Worm (Caenorhabditis elegans): ENCODE data around the gene Y17G7B.20.

Gene Y17G7B.20

DNA sequence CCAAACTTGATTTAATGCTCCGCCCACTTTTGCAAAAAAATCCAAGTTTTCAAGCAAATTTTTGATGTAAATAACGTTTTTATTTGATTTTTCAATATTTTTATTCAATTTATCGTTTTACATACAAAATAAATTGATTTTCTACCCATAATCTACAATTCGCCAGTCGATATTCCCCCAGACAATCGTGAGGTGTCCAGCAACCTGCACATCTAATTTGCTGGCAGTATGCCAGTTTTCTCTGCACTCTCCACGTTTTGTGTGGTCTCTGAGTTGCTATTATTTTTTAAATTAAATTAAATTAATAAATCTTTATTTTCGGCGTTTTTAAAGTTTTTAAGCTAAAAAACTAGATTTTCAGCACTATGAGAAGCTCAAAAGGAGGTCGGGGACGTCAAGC lies 466 bp upstream of the Y17G7B.20 start (continued):
- TF ChIP-seq alr-1 (tag; optimal IDR thresholded peaks at IDR 0.05): no peak
- peak; percentile 97 for TF ChIP-seq sma-3 (GFP tag; optimal IDR thresholded peaks at IDR 0.05)

DNA sequence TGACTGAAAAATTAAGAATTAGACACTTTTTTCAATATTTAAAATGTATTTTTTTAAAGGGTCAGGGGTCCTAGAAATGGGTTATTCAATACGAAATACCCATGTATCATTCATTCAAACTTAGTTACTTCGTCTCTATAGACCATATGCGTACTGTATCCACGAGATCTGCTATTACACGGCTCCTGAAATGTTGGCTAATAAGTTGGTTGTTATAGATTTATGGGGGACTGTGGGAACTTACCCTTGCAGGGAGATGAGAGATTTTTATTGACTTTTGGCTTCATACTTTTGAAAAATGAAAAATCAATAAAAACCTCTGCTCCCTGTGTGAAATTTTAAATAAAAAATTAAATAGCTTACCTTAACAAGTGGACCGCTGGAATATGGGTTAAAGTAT lies 724 bp downstream of the Y17G7B.20 start:
- TF ChIP-seq F13H6.1 (tag; optimal IDR thresholded peaks at IDR 0.05) (no peak), skn-1 (tag; optimal IDR thresholded peaks at IDR 0.05) (no peak), nhr-25 (tag; optimal IDR thresholded peaks at IDR 0.05) (no peak), gmeb-1 (tag; optimal IDR thresholded peaks at IDR 0.05) (no peak), nhr-6 (tag; optimal IDR thresholded peaks at IDR 0.05) (no peak), nhr-237 (tag; optimal IDR thresholded peaks at IDR 0.05) (no peak), blmp-1 (tag; optimal IDR thresholded peaks at IDR 0.05; ENCODE audit: insufficient read depth) (no peak), ceh-16 (tag; optimal IDR thresholded peaks at IDR 0.05) (no peak), mbf-1 (tag; optimal IDR thresholded peaks at IDR 0.05) (no peak), elt-1 (tag; optimal IDR thresholded peaks at IDR 0.05) (no peak), aly-2 (tag; optimal IDR thresholded peaks at IDR 0.05) (no peak), egl-27 (tag; optimal IDR thresholded peaks at IDR 0.05) (no peak), R02D3.7 (tag; optimal IDR thresholded peaks at IDR 0.05) (no peak), nhr-77 (tag; optimal IDR thresholded peaks at IDR 0.05) (no peak), unc-39 (tag; optimal IDR thresholded peaks at IDR 0.05) (no peak), ztf-1 (GFP tag; conservative IDR thresholded peaks at IDR 0.05) (no peak), lin-11 (tag; optimal IDR thresholded peaks at IDR 0.05) (no peak), mdl-1 (tag; optimal IDR thresholded peaks at IDR 0.05) (no peak), ZK546.5 (tag; optimal IDR thresholded peaks at IDR 0.05) (no peak), unc-55 (GFP tag; optimal IDR thresholded peaks at IDR 0.05) (no peak)

DNA sequence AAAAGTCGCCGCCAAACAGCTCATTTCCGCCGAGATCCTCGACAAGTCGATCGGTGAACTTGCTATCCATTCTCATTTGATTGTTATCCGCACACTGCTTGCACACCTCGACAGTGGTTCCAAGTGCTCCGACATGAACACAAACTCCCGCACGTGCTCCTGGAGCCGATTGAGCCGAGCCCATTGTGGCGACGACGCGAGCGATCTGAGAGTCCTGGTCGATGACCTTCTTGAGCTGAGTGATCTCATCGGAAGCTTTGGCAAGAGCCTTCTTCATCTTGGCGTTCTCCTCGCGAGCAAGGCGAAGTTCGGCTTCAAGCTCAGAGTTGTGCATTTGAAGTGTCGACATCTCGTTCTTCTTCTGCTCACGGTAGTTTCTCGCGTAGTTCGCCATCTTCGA lies 1.2 kb downstream of the Y17G7B.20 start:
- TF ChIP-seq crh-2 (tag; optimal IDR thresholded peaks at IDR 0.05) (no peak), R02D3.7 (tag; optimal IDR thresholded peaks at IDR 0.05) (no peak), ceh-16 (tag; optimal IDR thresholded peaks at IDR 0.05) (no peak), ceh-82 (tag; optimal IDR thresholded peaks at IDR 0.05) (no peak), sma-3 (GFP tag; optimal IDR thresholded peaks at IDR 0.05) (no peak), alr-1 (tag; optimal IDR thresholded peaks at IDR 0.05) (no peak)

DNA sequence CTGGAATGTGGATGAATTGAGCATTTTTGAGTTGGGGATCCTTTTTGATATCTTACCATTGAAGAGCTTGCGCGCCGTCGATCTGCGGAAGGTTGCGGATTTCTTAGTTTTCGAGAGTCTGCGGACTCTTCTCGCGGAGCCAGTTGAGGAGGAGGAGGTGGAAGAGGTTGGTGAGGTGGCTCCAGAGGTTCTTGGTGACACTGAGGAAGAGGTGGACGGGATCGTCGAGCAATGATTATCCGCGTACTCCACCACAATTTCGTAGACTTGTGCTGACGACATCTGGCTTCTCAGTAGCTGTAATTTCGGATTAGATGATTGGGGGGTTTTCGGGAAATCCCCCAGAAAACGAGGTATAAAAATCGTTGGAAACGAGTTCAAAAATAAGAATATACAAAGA lies 2.3 kb downstream of the Y17G7B.20 start, which contains the start of gene Y17G7B.21:
Gene Y17G7B.21, minus strand, starts transcription at position 299 of the 400 bp plus-strand sequence.
- TF ChIP-seq ama-1 (optimal IDR thresholded peaks at IDR 0.05): peak; percentile 70
- TF ChIP-seq nhr-10 (tag; optimal IDR thresholded peaks at IDR 0.05): no peak

DNA sequence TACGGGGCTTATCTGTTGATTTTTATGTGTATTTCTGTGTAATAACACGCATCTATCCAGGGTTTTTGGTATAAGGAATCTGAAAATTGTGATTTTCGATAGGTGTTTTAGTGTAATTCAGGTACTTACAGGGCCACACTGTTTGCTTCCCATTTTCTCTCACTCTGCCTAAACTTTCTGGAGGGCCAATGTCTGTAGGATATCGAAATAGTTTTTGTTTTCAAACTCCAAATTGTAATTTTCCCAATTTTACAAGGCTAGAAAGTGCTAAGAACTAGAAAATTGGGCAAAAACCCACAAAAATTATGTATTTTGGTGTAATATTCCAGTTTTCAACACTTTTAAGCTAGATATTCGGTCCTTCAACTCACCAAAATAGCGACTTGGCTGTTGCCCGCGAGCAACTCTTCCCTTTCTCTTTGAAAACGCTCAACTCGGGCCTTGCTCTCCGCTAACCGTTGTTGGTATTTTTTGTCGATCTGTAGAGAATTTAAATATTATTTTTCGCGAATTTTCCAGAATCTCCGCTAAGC lies 2.9 kb downstream of the Y17G7B.20 start:
- TF ChIP-seq peb-1 (tag; optimal IDR thresholded peaks at IDR 0.05) (no peak), lsy-2 (tag; optimal IDR thresholded peaks at IDR 0.05) (peak in 1 of 2 experiments; percentile 10), unc-62 (GFP tag; optimal IDR thresholded peaks at IDR 0.05) (no peak), C34F6.9 (tag; optimal IDR thresholded peaks at IDR 0.05) (no peak), unc-55 (GFP tag; optimal IDR thresholded peaks at IDR 0.05) (no peak), ceh-16 (tag; optimal IDR thresholded peaks at IDR 0.05) (no peak), nhr-11 (tag; optimal IDR thresholded peaks at IDR 0.05) (no peak), skn-1 (tag; optimal IDR thresholded peaks at IDR 0.05) (no peak)

DNA sequence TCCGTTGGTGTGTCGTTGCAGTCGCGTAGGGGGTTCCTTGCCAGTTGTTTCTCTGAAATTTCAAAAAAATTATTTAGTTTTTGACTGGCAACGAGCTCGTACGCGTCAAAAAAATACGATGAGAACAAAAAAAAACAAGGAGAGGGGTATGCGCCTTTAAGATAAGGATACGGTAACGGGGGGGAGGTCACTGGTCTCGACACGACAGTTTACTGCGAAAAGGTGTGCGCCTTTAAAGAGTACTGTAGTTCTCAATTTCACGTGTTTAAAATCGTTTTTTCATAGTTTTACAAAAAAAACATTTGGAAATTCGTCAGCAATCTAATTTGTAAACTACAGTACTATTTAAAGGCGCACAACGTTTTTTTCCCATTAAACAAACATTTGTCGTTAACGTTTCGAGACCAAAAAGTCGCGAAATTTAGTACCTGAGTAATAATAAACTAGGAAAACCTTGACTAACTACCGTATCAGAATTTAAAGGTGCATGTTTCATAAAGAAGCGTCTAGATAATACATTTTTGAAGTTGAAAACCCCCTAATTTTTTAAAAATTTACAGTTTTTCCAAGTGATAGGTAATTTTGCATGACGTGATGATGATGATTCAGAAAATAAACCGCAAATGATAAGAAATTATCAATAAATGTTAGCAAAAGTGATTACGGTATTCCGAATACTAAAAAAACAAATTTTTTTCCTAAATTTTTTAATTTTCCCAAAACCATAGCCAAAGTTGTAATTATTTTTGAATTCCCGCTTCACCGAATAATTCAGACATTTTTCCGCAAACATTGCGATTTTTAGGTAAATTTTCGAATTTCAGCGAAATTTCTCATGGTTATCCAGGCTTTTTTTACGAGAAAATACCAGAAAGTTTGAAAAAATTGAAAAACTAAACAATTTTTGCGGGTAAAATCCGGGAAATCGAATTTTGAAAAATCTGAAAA lies 5.3 kb downstream of the Y17G7B.20 start:
- TF ChIP-seq unc-55 (GFP tag; optimal IDR thresholded peaks at IDR 0.05): peak; percentile 45
- peak; percentile 34 for TF ChIP-seq C34F6.9 (tag; optimal IDR thresholded peaks at IDR 0.05)
- no peak for TF ChIP-seq nhr-11 (tag; optimal IDR thresholded peaks at IDR 0.05)
- no peak for TF ChIP-seq nhr-237 (tag; optimal IDR thresholded peaks at IDR 0.05)
- peak; percentile 58 for TF ChIP-seq ztf-4 (tag; optimal IDR thresholded peaks at IDR 0.05)
- peak; percentile 33 for TF ChIP-seq sma-3 (GFP tag; optimal IDR thresholded peaks at IDR 0.05)
- TF ChIP-seq F13H6.1 (tag; optimal IDR thresholded peaks at IDR 0.05): peak; percentile 8
- peak; percentile 86 for TF ChIP-seq ama-1 (optimal IDR thresholded peaks at IDR 0.05)
- TF ChIP-seq blmp-1 (tag; optimal IDR thresholded peaks at IDR 0.05; ENCODE audit: insufficient read depth): no peak
- no peak for TF ChIP-seq dmd-4 (tag; optimal IDR thresholded peaks at IDR 0.05)
- peak; percentile 58 for TF ChIP-seq gmeb-1 (tag; optimal IDR thresholded peaks at IDR 0.05)
- TF ChIP-seq lsy-2 (tag; optimal IDR thresholded peaks at IDR 0.05): peak; percentile 17 to 57
- TF ChIP-seq nhr-25 (tag; optimal IDR thresholded peaks at IDR 0.05): no peak
- TF ChIP-seq ZK546.5 (tag; optimal IDR thresholded peaks at IDR 0.05): no peak
- TF ChIP-seq crh-2 (tag; optimal IDR thresholded peaks at IDR 0.05): peak; percentile 28
- no peak for TF ChIP-seq nhr-129 (tag; optimal IDR thresholded peaks at IDR 0.05)
- TF ChIP-seq lin-13 (GFP tag; optimal IDR thresholded peaks at IDR 0.05): peak; percentile 46
- TF ChIP-seq Y55F3AM.14 (GFP tag; optimal IDR thresholded peaks at IDR 0.05): peak; percentile 39
- no peak for TF ChIP-seq R02D3.7 (tag; optimal IDR thresholded peaks at IDR 0.05)
- peak; percentile 80 for TF ChIP-seq fos-1 (tag; optimal IDR thresholded peaks at IDR 0.05)
- peak; percentile 6 for TF ChIP-seq snpc-4 (tag; optimal IDR thresholded peaks at IDR 0.05)
- TF ChIP-seq ztf-1 (GFP tag; conservative IDR thresholded peaks at IDR 0.05): 0 out of 2 replicates have a peak, but pooled peaks have one; percentile 82

Data from whole organism, L2 larva.